Fruit fly (Drosophila melanogaster) whole organism, embryonic: ENCODE measurements around the gene CG7272.

Source experiments
- Atf3 ChIP-seq: fragments of 200-800 bp; sonication (Bioruptor generic); optimal IDR thresholded peaks from 3 replicates; lab custom pipeline; 2016; ENCODE audit warnings: missing biosample characterization, missing genetic modification characterization
- B-H2 ChIP-seq: fragments of 200-800 bp; sonication (Bioruptor generic); optimal IDR thresholded peaks from 2 replicates; lab custom pipeline; 2018; ENCODE audit warnings: missing biosample characterization, mild to moderate bottlenecking, missing genetic modification characterization
- CG10267 ChIP-seq: fragments of 200-800 bp; sonication (Bioruptor generic); optimal IDR thresholded peaks from 2 replicates; lab custom pipeline; 2018; ENCODE audit warnings: missing biosample characterization, mild to moderate bottlenecking, missing genetic modification characterization, moderate library complexity
- CG10565 ChIP-seq: fragments of 200-800 bp; sonication (Bioruptor generic); optimal IDR thresholded peaks from 3 replicates; lab custom pipeline; 2016; ENCODE audit warnings: missing biosample characterization, mild to moderate bottlenecking, missing genetic modification characterization
- CG10979 ChIP-seq: fragments of 200-800 bp; sonication (Bioruptor generic); optimal IDR thresholded peaks from 2 replicates; lab custom pipeline; 2018; ENCODE audit warnings: missing biosample characterization, mild to moderate bottlenecking, missing genetic modification characterization, moderate library complexity
- CG1233 ChIP-seq: fragments of 200-800 bp; sonication (Bioruptor generic); optimal IDR thresholded peaks from 4 replicates; lab custom pipeline; 2018; ENCODE audit warnings: missing biosample characterization, mild to moderate bottlenecking, missing genetic modification characterization
- CG12391 ChIP-seq: fragments of 200-800 bp; sonication (Bioruptor generic); optimal IDR thresholded peaks from 3 replicates; lab custom pipeline; 2018; ENCODE audit warnings: missing biosample characterization, mild to moderate bottlenecking, missing genetic modification characterization, moderate library complexity
- CG13123 ChIP-seq: fragments of 200-800 bp; sonication (Bioruptor generic); optimal IDR thresholded peaks from 2 replicates; lab custom pipeline; 2016; ENCODE audit warnings: missing biosample characterization, missing genetic modification characterization
- CG14965 ChIP-seq: fragments of 200-800 bp; sonication (Bioruptor generic); optimal IDR thresholded peaks from 2 replicates; lab custom pipeline; 2016; ENCODE audit warnings: missing biosample characterization, missing genetic modification characterization, borderline replicate concordance
- CG1603 ChIP-seq: fragments of 200-800 bp; sonication (Bioruptor generic); optimal IDR thresholded peaks from 2 replicates; lab custom pipeline; 2019; ENCODE audit warnings: missing biosample characterization, mild to moderate bottlenecking, missing genetic modification characterization, moderate library complexity
- CG17385 ChIP-seq: fragments of 200-800 bp; sonication (Bioruptor generic); optimal IDR thresholded peaks from 3 replicates; lab custom pipeline; 2018; ENCODE audit warnings: missing biosample characterization, mild to moderate bottlenecking, missing genetic modification characterization
- CG17829 ChIP-seq: fragments of 200-800 bp; optimal IDR thresholded peaks from 2 replicates; lab custom pipeline; 2019; ENCODE audit warnings: missing biosample characterization, mild to moderate bottlenecking, missing genetic modification characterization, moderate library complexity
- CG17912 ChIP-seq: fragments of 200-800 bp; sonication (Bioruptor generic); optimal IDR thresholded peaks from 2 replicates; lab custom pipeline; 2018; ENCODE audit warnings: missing biosample characterization, mild to moderate bottlenecking, missing genetic modification characterization
- CG18619 ChIP-seq: fragments of 200-800 bp; sonication (Bioruptor generic); optimal IDR thresholded peaks from 3 replicates; lab custom pipeline; 2017; ENCODE audit warnings: missing biosample characterization, mild to moderate bottlenecking, missing genetic modification characterization
- CG2129 ChIP-seq: fragments of 200-800 bp; sonication (Bioruptor generic); IDR thresholded peaks from 2 replicates; pipeline ENCODE4 v1.3.6; 2022; ENCODE audit warnings: missing biosample characterization, missing genetic modification characterization; ENCODE audit not compliant: partially characterized antibody
- CG2875 ChIP-seq: fragments of 200-800 bp; sonication (Bioruptor generic); optimal IDR thresholded peaks from 2 replicates; lab custom pipeline; 2017; ENCODE audit warnings: missing biosample characterization, mild to moderate bottlenecking, missing genetic modification characterization, missing genetic modification reagents
- CG31224 ChIP-seq: fragments of 200-800 bp; sonication (Bioruptor generic); IDR thresholded peaks from 2 replicates; pipeline ENCODE4 v1.3.6; 2022; ENCODE audit warnings: missing biosample characterization, missing genetic modification characterization
- CG34376 ChIP-seq: fragments of 200-800 bp; sonication (Bioruptor generic); optimal IDR thresholded peaks from 2 replicates; lab custom pipeline; 2018; ENCODE audit warnings: missing biosample characterization, mild to moderate bottlenecking, missing genetic modification characterization
- CG3847 ChIP-seq: fragments of 200-800 bp; sonication (Bioruptor generic); IDR thresholded peaks from 2 replicates; pipeline ENCODE4 v1.3.6; 2022; ENCODE audit warnings: missing biosample characterization, missing genetic modification characterization
- CG4730 ChIP-seq: fragments of 200-800 bp; sonication (Bioruptor generic); IDR thresholded peaks from 2 replicates; pipeline ENCODE4 v1.3.6; 2022; ENCODE audit warnings: missing biosample characterization, missing genetic modification characterization
- CG6854 ChIP-seq: fragments of 200-800 bp; sonication (Bioruptor generic); optimal IDR thresholded peaks from 3 replicates; lab custom pipeline; 2017; ENCODE audit warnings: missing biosample characterization, mild to moderate bottlenecking, missing genetic modification characterization
- CG7556 ChIP-seq: fragments of 200-800 bp; sonication (Bioruptor generic); optimal IDR thresholded peaks from 2 replicates; lab custom pipeline; 2017; ENCODE audit warnings: missing biosample characterization, mild to moderate bottlenecking, missing genetic modification characterization
- CG7928 ChIP-seq: fragments of 200-800 bp; sonication (Bioruptor generic); optimal IDR thresholded peaks from 2 replicates; lab custom pipeline; 2017; ENCODE audit warnings: missing biosample characterization, mild to moderate bottlenecking, missing genetic modification characterization
- CG9797 ChIP-seq: fragments of 200-800 bp; sonication (Bioruptor generic); optimal IDR thresholded peaks from 3 replicates; lab custom pipeline; 2018; ENCODE audit warnings: missing biosample characterization, mild to moderate bottlenecking, missing genetic modification characterization
- CG9876 ChIP-seq: fragments of 200-800 bp; sonication (Bioruptor generic); optimal IDR thresholded peaks from 2 replicates; lab custom pipeline; 2016; ENCODE audit warnings: missing biosample characterization, missing genetic modification characterization
- CTCF ChIP-seq: fragments of 200-800 bp; sonication (Bioruptor generic); optimal IDR thresholded peaks from 2 replicates; lab custom pipeline; 2017; ENCODE audit warnings: missing biosample characterization, mild to moderate bottlenecking, missing genetic modification characterization, moderate library complexity
- Dfd ChIP-seq, 2 experiments: fragments of >200 bp; optimal IDR thresholded peaks; 2 replicates each; lab custom pipeline; 2017; ENCODE audit warnings: missing biosample characterization in 2 of 2, missing genetic modification characterization in 2 of 2
- Hey ChIP-seq: fragments of 200-800 bp; sonication (Bioruptor generic); optimal IDR thresholded peaks from 3 replicates; lab custom pipeline; 2018; ENCODE audit warnings: missing biosample characterization, mild to moderate bottlenecking, missing genetic modification characterization
- HmgZ ChIP-seq: fragments of 200-800 bp; sonication (Bioruptor generic); optimal IDR thresholded peaks from 2 replicates; lab custom pipeline; 2018; ENCODE audit warnings: missing biosample characterization, mild to moderate bottlenecking, missing genetic modification characterization
- Jarid2 ChIP-seq: fragments of 200-800 bp; sonication (Bioruptor generic); optimal IDR thresholded peaks from 3 replicates; lab custom pipeline; 2017; ENCODE audit warnings: mild to moderate bottlenecking, missing biosample characterization, missing genetic modification reagents, missing genetic modification characterization
- Neu2 ChIP-seq: fragments of 200-800 bp; sonication (Bioruptor generic); optimal IDR thresholded peaks from 3 replicates; lab custom pipeline; 2016; ENCODE audit warnings: missing biosample characterization, missing genetic modification characterization, borderline replicate concordance
- PHDP ChIP-seq: fragments of 200-800 bp; sonication (Bioruptor generic); optimal IDR thresholded peaks from 3 replicates; lab custom pipeline; 2018; ENCODE audit warnings: missing biosample characterization, mild to moderate bottlenecking, missing genetic modification characterization, moderate library complexity
- Sin3A ChIP-seq: fragments of >200 bp; optimal IDR thresholded peaks from 2 replicates; lab custom pipeline; 2018
- ab ChIP-seq: fragments of 200-800 bp; sonication (Bioruptor generic); optimal IDR thresholded peaks from 2 replicates; lab custom pipeline; 2016; ENCODE audit warnings: missing biosample characterization, missing genetic modification characterization
- ase ChIP-seq: fragments of 200-800 bp; sonication (Bioruptor generic); IDR thresholded peaks from 3 replicates; pipeline ENCODE4 v1.3.6; 2022; ENCODE audit warnings: missing biosample characterization, missing genetic modification characterization
- cas ChIP-seq: fragments of 200-800 bp; sonication (Bioruptor generic); IDR thresholded peaks from 2 replicates; pipeline ENCODE4 v1.3.6; 2022; ENCODE audit warnings: missing biosample characterization, missing genetic modification characterization
- gro ChIP-seq: fragments of 200-800 bp; sonication (Bioruptor generic); optimal IDR thresholded peaks from 2 replicates; lab custom pipeline; 2016; ENCODE audit warnings: missing biosample characterization, missing genetic modification characterization
- insv ChIP-seq, 2 experiments: fragments of 200-800 bp; sonication (Bioruptor generic); optimal IDR thresholded peaks; 3 replicates each; lab custom pipeline; 2016 to 2018; ENCODE audit warnings: missing biosample characterization in 2 of 2, missing genetic modification characterization in 2 of 2
- ken ChIP-seq: fragments of 200-800 bp; sonication (Bioruptor generic); IDR thresholded peaks from 3 replicates; pipeline ENCODE4 v1.3.6; 2022; ENCODE audit warnings: missing biosample characterization, missing genetic modification characterization
- klu ChIP-seq: fragments of 200-800 bp; sonication (Bioruptor generic); IDR thresholded peaks from 2 replicates; pipeline ENCODE4 v1.3.6; 2022; ENCODE audit warnings: missing biosample characterization, missing genetic modification characterization
- lbe ChIP-seq: fragments of 200-800 bp; sonication (Bioruptor generic); optimal IDR thresholded peaks from 2 replicates; lab custom pipeline; 2016; ENCODE audit warnings: missing biosample characterization, mild to moderate bottlenecking, missing genetic modification characterization
- mirr ChIP-seq: fragments of 200-800 bp; sonication (Bioruptor generic); optimal IDR thresholded peaks from 3 replicates; lab custom pipeline; 2018; ENCODE audit warnings: missing biosample characterization, mild to moderate bottlenecking, missing genetic modification characterization
- nau ChIP-seq: fragments of 200-800 bp; sonication (Bioruptor generic); optimal IDR thresholded peaks from 3 replicates; lab custom pipeline; 2017; ENCODE audit warnings: missing biosample characterization, mild to moderate bottlenecking, missing genetic modification characterization, missing genetic modification reagents
- pb ChIP-seq: fragments of 200-800 bp; sonication (Bioruptor generic); optimal IDR thresholded peaks from 3 replicates; lab custom pipeline; 2016; ENCODE audit warnings: missing biosample characterization, missing genetic modification characterization
- ranshi ChIP-seq: fragments of 200-800 bp; sonication (Bioruptor generic); IDR thresholded peaks from 2 replicates; pipeline ENCODE4 v1.3.6; 2022; ENCODE audit warnings: missing biosample characterization, missing genetic modification characterization
- ro ChIP-seq: fragments of 200-800 bp; sonication (Bioruptor generic); IDR thresholded peaks from 2 replicates; pipeline ENCODE4 v1.3.6; 2022; ENCODE audit warnings: missing biosample characterization, missing genetic modification characterization
- sisA ChIP-seq: fragments of 200-800 bp; sonication (Bioruptor generic); IDR thresholded peaks from 2 replicates; pipeline ENCODE4 v1.3.6; 2022; ENCODE audit warnings: missing biosample characterization, missing genetic modification characterization
- tap ChIP-seq: fragments of 200-800 bp; optimal IDR thresholded peaks from 3 replicates; lab custom pipeline; 2019; ENCODE audit warnings: missing biosample characterization, mild to moderate bottlenecking, missing genetic modification characterization, moderate library complexity
- tin ChIP-seq: fragments of 200-800 bp; sonication (Bioruptor generic); optimal IDR thresholded peaks from 3 replicates; lab custom pipeline; 2016; ENCODE audit warnings: missing biosample characterization, missing genetic modification characterization
- trem ChIP-seq: fragments of 200-800 bp; optimal IDR thresholded peaks from 3 replicates; lab custom pipeline; 2019; ENCODE audit warnings: missing biosample characterization, mild to moderate bottlenecking, missing genetic modification characterization, moderate library complexity
- usp ChIP-seq: fragments of >200 bp; optimal IDR thresholded peaks from 2 replicates; lab custom pipeline; 2017; ENCODE audit warnings: missing biosample characterization, missing genetic modification characterization
- zen ChIP-seq: fragments of 200-800 bp; sonication (Bioruptor generic); optimal IDR thresholded peaks from 3 replicates; lab custom pipeline; 2018; ENCODE audit warnings: missing biosample characterization, mild to moderate bottlenecking, missing genetic modification characterization, moderate library complexity
- zfh1 ChIP-seq: fragments of 200-800 bp; sonication (Bioruptor generic); IDR thresholded peaks from 3 replicates; pipeline ENCODE4 v1.3.6; 2022; ENCODE audit warnings: missing biosample characterization, missing genetic modification characterization

The CG7272 gene

dm6 chr3L:15498745-15499144, 2.0 kb upstream of the CG7272 start, which contains the start of gene CG7275 (continued):
- no peak for TF ChIP-seq PHDP (tag; lab: Kevin White, UChicago)
- no peak for TF ChIP-seq CG10565
- TF ChIP-seq Sin3A: peak; percentile 52
- TF ChIP-seq cas (GFP tag; lab: Robert Waterston, UW): no peak
- TF ChIP-seq lbe (GFP tag; lab: Kevin White, UChicago): no peak
- no peak for TF ChIP-seq CG17385
- TF ChIP-seq B-H2 (GFP tag; lab: Kevin White, UChicago): peak; percentile 18
- TF ChIP-seq Atf3 (GFP tag; lab: Kevin White, UChicago): no peak
- TF ChIP-seq mirr (GFP tag; lab: Kevin White, UChicago): peak; percentile 34
- no peak for TF ChIP-seq ab (GFP tag; lab: Kevin White, UChicago)
- peak; percentile 68 for TF ChIP-seq CG1603 (tag; lab: Kevin White, UChicago)
- TF ChIP-seq CG7556 (GFP tag; lab: Kevin White, UChicago): no peak
- TF ChIP-seq CG3847: peak; percentile 73
- TF ChIP-seq CG31224: no peak
- TF ChIP-seq CG12391 (tag; lab: Kevin White, UChicago): peak; percentile 5
- TF ChIP-seq Jarid2 (GFP tag; lab: Kevin White, UChicago): no peak
- TF ChIP-seq insv (GFP tag; optimal IDR thresholded peaks at IDR 0.05; lab: Kevin White, UChicago): peak in 1 of 2 experiments; percentile 23
- TF ChIP-seq CG17912: no peak
- TF ChIP-seq CG7928 (GFP tag; lab: Kevin White, UChicago): no peak
- no peak for TF ChIP-seq CG18619 (GFP tag; lab: Kevin White, UChicago)
- no peak for TF ChIP-seq CG10979 (tag; lab: Kevin White, UChicago)
- TF ChIP-seq CG17829 (tag; lab: Kevin White, UChicago): peak; percentile 9
- no peak for TF ChIP-seq CG6854 (GFP tag; lab: Kevin White, UChicago)
- TF ChIP-seq tap (tag; lab: Kevin White, UChicago): no peak
- no peak for TF ChIP-seq pb
- no peak for TF ChIP-seq Neu2 (GFP tag; lab: Kevin White, UChicago)
- TF ChIP-seq ase: no peak
- TF ChIP-seq CG34376 (GFP tag; lab: Kevin White, UChicago): no peak
- TF ChIP-seq ro (GFP tag; lab: Robert Waterston, UW): no peak
- no peak for TF ChIP-seq CG4730 (GFP tag; lab: Robert Waterston, UW)
- TF ChIP-seq CG9797 (GFP tag; lab: Kevin White, UChicago): peak; percentile 9
- peak; percentile 3 for TF ChIP-seq CG2875 (GFP tag; lab: Kevin White, UChicago)
- TF ChIP-seq tin (GFP tag; lab: Kevin White, UChicago): no peak
- TF ChIP-seq sisA (GFP tag; lab: Robert Waterston, UW): no peak
- TF ChIP-seq Dfd (GFP tag; optimal IDR thresholded peaks at IDR 0.05; lab: Kevin White, UChicago): no peak
- no peak for TF ChIP-seq ken
- no peak for TF ChIP-seq klu (GFP tag; lab: Robert Waterston, UW)
- no peak for TF ChIP-seq CG13123 (GFP tag; lab: Kevin White, UChicago)
- no peak for TF ChIP-seq zfh1 (GFP tag; lab: Robert Waterston, UW)
- TF ChIP-seq CG1233 (GFP tag; lab: Kevin White, UChicago): no peak
- TF ChIP-seq CG2129 (GFP tag; lab: Robert Waterston, UW): no peak
- peak; percentile 17 for TF ChIP-seq gro (GFP tag; lab: Kevin White, UChicago)
- no peak for TF ChIP-seq ranshi (GFP tag; lab: Robert Waterston, UW)
- no peak for TF ChIP-seq Hey (tag; lab: Kevin White, UChicago)
- TF ChIP-seq CG10267 (tag; lab: Kevin White, UChicago): peak; percentile 58
- no peak for TF ChIP-seq CTCF (GFP tag; lab: Kevin White, UChicago)
- peak; percentile 7 for TF ChIP-seq nau (GFP tag; lab: Kevin White, UChicago)
- no peak for TF ChIP-seq CG9876
- no peak for TF ChIP-seq usp
- no peak for TF ChIP-seq zen
- TF ChIP-seq HmgZ (tag; lab: Kevin White, UChicago): peak; percentile 35
- TF ChIP-seq CG14965: no peak
- peak; percentile 60 for TF ChIP-seq trem (tag; lab: Kevin White, UChicago)
